Fruit fly (Drosophila melanogaster): ENCODE results near the gene CG13965.

Gene CG13965

DNA sequence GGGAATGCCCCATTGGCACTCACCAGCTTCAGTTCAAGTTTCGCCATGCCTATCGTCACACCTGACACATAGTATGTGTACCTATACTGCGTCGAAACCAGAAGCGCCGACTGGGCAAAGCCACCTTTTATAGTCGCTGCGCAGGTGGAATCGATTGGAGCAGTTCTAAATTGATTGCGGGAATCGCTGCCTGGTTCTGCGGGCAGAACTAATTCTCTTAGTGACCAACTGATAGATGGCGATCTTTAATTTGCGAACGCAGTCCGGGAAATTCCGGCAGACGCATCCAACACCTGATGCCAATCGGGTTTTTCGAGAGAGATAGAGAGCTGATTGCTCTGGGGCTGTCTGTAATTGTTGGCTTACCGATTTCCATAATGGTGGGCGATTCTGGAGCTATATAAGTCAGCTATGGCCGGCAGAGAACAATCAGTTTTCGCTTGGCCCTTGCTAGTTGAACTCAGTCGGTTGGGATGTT, at the start of gene CG13965, which contains the start of gene CG16772:
Gene CG13965 (minus strand): TSS at position 101 of the 478 bp plus-strand sequence.
Gene CG16772 (plus strand): TSS at position 428 of the 478 bp plus-strand sequence.
- TF ChIP-seq CG11617 (GFP tag; optimal IDR thresholded peaks at IDR 0.05) (no peak), CG7045 (GFP tag; optimal IDR thresholded peaks at IDR 0.05) (no peak), bab1 (GFP tag; optimal IDR thresholded peaks at IDR 0.05) (no peak)

DNA sequence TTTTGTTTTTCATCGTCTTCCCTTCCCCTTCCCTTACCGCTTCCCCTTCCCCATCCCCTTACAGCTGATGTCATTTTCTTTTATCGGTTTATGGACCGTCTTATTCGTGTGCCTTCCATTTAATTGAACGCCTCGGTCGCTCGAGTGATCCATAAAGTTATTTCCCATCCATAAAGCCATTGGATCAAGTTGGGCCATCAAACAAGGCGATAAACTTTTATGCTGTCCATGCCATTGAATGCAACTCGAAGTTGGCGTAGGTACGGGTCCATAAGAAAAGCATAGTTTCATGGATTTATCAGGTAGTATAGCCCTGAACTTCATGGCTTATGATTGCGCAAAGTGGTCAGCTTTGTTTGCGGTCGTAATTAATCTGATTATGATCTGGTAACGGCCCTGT, 42.9 kb upstream of the CG13965 start:
- no peak for TF ChIP-seq tj (GFP tag; optimal IDR thresholded peaks at IDR 0.05)
- TF ChIP-seq pad (GFP tag; optimal IDR thresholded peaks at IDR 0.05) = no peak
- no peak for TF ChIP-seq Clk (GFP tag; optimal IDR thresholded peaks at IDR 0.05)
- TF ChIP-seq CG33017 (tag; optimal IDR thresholded peaks at IDR 0.05) = no peak
- no peak for TF ChIP-seq Mnt (GFP tag; optimal IDR thresholded peaks at IDR 0.05)
- TF ChIP-seq kay (GFP tag; ENCODE audit: borderline replicate concordance) = no peak
- TF ChIP-seq CG1620 (GFP tag; optimal IDR thresholded peaks at IDR 0.05) = no peak
- no peak for TF ChIP-seq cic (GFP tag; optimal IDR thresholded peaks at IDR 0.05)
- no peak for TF ChIP-seq toe (GFP tag; optimal IDR thresholded peaks at IDR 0.05)
- no peak for TF ChIP-seq CG11617 (GFP tag; optimal IDR thresholded peaks at IDR 0.05)
- TF ChIP-seq cnc (optimal IDR thresholded peaks at IDR 0.05) = no peak

DNA sequence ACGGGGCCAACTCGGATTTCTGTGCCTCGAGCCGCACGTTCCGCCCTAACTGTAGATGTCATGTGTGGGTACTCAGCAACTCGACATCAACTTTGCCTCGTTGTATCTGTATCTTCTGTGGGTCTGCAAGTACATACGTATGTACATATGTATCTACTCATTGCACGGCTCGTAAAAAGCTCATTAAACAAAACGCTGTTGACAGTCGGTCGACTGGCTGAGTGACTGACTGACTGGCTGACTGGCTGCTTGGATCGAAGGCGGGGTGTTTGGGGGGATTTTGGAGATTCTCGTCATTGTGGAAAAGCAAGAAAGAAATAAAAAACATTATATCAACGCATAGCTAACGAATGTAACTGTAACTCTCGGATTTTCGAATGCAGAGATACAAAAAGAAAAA, 42.2 kb upstream of the CG13965 start:
- TF ChIP-seq CG1620 (GFP tag; optimal IDR thresholded peaks at IDR 0.05) = no peak
- no peak for TF ChIP-seq cic (GFP tag; optimal IDR thresholded peaks at IDR 0.05)
- no peak for TF ChIP-seq CG5204 (GFP tag; optimal IDR thresholded peaks at IDR 0.05)
- TF ChIP-seq tj (GFP tag; optimal IDR thresholded peaks at IDR 0.05) = no peak
- TF ChIP-seq cnc (optimal IDR thresholded peaks at IDR 0.05) = no peak
- no peak for TF ChIP-seq pad (GFP tag; optimal IDR thresholded peaks at IDR 0.05)
- TF ChIP-seq Clk (GFP tag; optimal IDR thresholded peaks at IDR 0.05) = no peak
- no peak for TF ChIP-seq Mnt (GFP tag; optimal IDR thresholded peaks at IDR 0.05)
- no peak for TF ChIP-seq CG7045 (GFP tag; optimal IDR thresholded peaks at IDR 0.05)
- TF ChIP-seq CG14711 (tag; optimal IDR thresholded peaks at IDR 0.05) = no peak

DNA sequence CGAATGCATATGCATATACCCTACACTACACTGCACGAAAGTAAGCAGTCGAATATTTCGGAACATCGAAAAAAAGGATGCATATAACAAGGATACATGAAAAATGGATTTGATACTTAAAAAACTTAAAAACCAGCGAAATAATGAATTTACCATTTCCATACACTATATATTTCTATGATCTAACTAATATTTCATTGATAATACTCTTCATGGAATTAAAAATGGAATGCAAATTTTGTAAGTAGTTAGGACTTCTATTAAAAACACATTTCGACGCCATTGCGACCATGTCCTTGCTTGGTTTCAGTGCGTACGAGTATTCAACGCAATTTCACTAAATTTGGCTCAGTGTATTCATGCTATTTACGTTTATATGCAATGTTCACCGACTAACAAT, 39.9 kb upstream of the CG13965 start:
- TF ChIP-seq CG1620 (GFP tag; optimal IDR thresholded peaks at IDR 0.05) (no peak), CG33017 (tag; optimal IDR thresholded peaks at IDR 0.05) (no peak), cnc (optimal IDR thresholded peaks at IDR 0.05) (no peak), Crg-1 (GFP tag; optimal IDR thresholded peaks at IDR 0.05) (no peak), Hr96 (GFP tag; optimal IDR thresholded peaks at IDR 0.05) (no peak), pad (GFP tag; optimal IDR thresholded peaks at IDR 0.05) (no peak), CG5204 (GFP tag; optimal IDR thresholded peaks at IDR 0.05) (no peak), CG7101 (tag; optimal IDR thresholded peaks at IDR 0.05) (no peak), kay (GFP tag; ENCODE audit: borderline replicate concordance) (no peak), CG7045 (GFP tag; optimal IDR thresholded peaks at IDR 0.05) (no peak), CG12768 (GFP tag; optimal IDR thresholded peaks at IDR 0.05) (no peak), ovo (GFP tag; optimal IDR thresholded peaks at IDR 0.05) (no peak), Mnt (GFP tag; optimal IDR thresholded peaks at IDR 0.05) (no peak), toe (GFP tag; optimal IDR thresholded peaks at IDR 0.05) (no peak), CG14711 (tag; optimal IDR thresholded peaks at IDR 0.05) (no peak), bab1 (GFP tag; optimal IDR thresholded peaks at IDR 0.05) (no peak), CG11617 (GFP tag; optimal IDR thresholded peaks at IDR 0.05) (no peak), Clk (GFP tag; optimal IDR thresholded peaks at IDR 0.05) (no peak), cic (GFP tag; optimal IDR thresholded peaks at IDR 0.05) (no peak), tj (GFP tag; optimal IDR thresholded peaks at IDR 0.05) (no peak)

DNA sequence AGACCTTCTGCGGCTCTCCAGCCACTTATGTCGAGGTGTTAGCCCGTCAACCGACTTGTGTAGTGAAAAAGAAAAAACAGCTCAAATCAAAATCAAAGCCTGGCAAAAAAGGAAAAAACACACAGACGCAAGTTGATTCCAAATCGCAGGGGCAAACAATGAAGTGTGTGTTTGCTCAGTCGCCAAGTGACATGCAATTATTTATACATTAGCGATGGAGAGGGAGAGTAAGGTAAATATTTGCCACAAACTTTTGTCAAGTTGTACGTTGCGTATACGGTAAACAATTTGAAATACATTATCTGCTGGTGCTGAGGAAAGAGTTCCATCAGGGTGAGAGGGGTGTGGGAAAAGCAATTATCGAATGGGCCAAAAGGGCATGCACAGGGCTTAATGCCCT, 36.0 kb upstream of the CG13965 start:
- TF ChIP-seq bab1 (GFP tag; optimal IDR thresholded peaks at IDR 0.05) = no peak
- TF ChIP-seq Hr96 (GFP tag; optimal IDR thresholded peaks at IDR 0.05) = no peak

DNA sequence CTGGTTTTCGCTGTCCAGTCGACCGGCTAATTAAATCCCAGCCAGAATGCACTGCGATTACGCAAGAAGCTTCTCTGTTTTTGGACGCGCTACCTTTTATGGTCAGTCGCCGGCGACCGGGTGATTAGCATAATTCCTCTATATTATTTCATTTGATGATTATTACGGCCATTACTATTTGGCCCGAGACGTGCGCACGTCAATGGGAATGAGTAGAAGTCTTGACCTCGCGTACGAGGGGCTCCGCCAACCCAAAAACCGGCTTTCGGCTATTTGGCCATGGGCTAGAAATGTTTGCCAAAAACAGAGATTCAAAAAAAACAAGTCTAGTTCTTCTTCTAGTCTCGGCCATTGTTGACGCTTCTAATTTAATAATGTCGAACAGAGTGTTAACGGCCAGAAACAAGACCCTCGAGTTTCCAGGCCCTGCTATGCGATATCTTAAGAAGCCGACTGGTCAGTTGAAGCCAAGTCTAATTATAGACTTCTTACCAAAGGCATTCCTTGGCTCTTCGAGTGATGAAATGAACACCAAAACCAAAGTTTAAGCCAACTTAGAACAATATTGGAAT, 30.4 kb upstream of the CG13965 start:
- no peak for TF ChIP-seq Clk (GFP tag; optimal IDR thresholded peaks at IDR 0.05)
- no peak for TF ChIP-seq CG7101 (tag; optimal IDR thresholded peaks at IDR 0.05)
- TF ChIP-seq CG11617 (GFP tag; optimal IDR thresholded peaks at IDR 0.05) = no peak
- no peak for TF ChIP-seq cic (GFP tag; optimal IDR thresholded peaks at IDR 0.05)
- no peak for TF ChIP-seq CG12768 (GFP tag; optimal IDR thresholded peaks at IDR 0.05)
- TF ChIP-seq bab1 (GFP tag; optimal IDR thresholded peaks at IDR 0.05) = no peak
- no peak for TF ChIP-seq pad (GFP tag; optimal IDR thresholded peaks at IDR 0.05)
- TF ChIP-seq CG14711 (tag; optimal IDR thresholded peaks at IDR 0.05) = no peak
- no peak for TF ChIP-seq Mnt (GFP tag; optimal IDR thresholded peaks at IDR 0.05)

DNA sequence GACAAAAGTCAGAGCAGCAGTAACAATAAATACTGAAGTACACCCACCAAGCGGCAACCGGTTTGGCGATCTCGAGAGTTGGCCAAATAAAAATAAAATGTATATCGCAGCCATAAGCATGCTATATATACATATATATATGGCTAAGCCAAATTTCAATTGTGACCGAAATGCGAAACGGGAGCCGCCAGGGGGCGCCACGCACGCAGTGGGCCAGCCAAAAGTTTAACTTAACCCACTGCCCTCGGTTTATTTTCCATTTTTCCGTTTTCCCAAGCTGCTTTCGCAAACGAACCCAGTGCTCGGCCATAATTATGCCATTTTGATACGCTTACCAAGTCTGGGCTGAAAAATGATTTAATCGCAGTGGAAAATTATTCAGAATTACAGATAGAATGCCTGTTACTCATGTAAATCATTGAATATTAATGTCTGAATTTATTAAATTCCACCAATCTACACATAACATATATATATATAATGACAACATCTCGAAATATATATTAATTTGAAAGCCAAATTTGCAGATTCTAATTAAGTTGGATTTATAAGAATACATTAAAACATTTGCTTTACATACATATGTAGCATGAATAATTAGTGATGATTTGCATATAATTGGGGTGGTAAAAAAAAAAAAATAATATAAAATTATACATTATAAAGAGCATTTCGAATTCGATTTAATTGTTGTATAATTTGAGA, 27.7 kb upstream of the CG13965 start:
- TF ChIP-seq CG7045 (GFP tag; optimal IDR thresholded peaks at IDR 0.05) (no peak), tj (GFP tag; optimal IDR thresholded peaks at IDR 0.05) (no peak), CG14711 (tag; optimal IDR thresholded peaks at IDR 0.05) (no peak)
